Worm (Caenorhabditis elegans): ENCODE data around the gene C34C12.2.

C34C12.2 gene

DNA sequence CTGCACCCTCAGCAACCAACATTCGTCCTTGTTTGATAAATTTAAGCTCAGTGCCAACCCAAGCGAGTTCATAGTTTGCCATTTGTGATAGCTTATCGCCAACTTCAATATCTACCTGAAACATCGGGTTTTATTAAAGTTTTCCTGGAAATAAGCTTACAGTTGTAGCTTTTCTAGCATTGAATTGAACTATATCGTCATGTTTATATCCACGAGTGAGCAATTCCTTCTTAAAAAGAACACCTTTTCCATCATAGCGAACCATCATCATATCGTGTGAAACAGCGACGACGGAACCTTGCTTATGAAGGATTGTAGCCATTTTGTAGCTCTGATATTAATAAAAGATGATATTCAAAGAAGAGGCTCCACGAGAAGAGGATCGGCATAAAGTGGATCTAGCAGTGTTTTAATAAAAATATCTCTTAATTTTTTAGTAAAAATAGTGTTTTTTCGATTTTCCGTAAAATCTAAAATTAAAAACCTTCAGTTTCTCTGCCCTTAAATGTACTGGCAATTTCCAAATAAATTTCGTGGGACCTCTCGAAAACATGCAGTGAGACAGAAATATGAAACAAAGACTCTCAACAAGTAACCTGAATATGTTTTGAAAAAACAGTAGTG, 48.7 kb downstream of the C34C12.2 start, which contains the start of gene M01F1.8 (continued):
- TF ChIP-seq daf-19 (GFP tag; conservative IDR thresholded peaks at IDR 0.05) = 0 out of 2 replicates have a peak, but pooled peaks have one; percentile 23
- TF ChIP-seq aly-2 (tag; optimal IDR thresholded peaks at IDR 0.05) = no peak
- no peak for TF ChIP-seq lin-13 (GFP tag; optimal IDR thresholded peaks at IDR 0.05)
- TF ChIP-seq lin-38 (GFP tag; IDR thresholded peaks at IDR 0.05) = peak; percentile 61
- no peak for TF ChIP-seq ceh-28 (tag; optimal IDR thresholded peaks at IDR 0.05)
- TF ChIP-seq lin-1 (GFP tag; IDR thresholded peaks at IDR 0.05) = no peak
- no peak for TF ChIP-seq F26F4.8 (GFP tag; conservative IDR thresholded peaks at IDR 0.05)
- TF ChIP-seq snpc-1.2 (GFP tag; IDR thresholded peaks at IDR 0.05) = peak; percentile 29; the same call in 1 of the 2 replicates
- no peak for TF ChIP-seq Y5F2A.4 (GFP tag; optimal IDR thresholded peaks at IDR 0.05)
- peak in 1 of 2 experiments; percentile 77 for TF ChIP-seq unc-62 (GFP tag; optimal IDR thresholded peaks at IDR 0.05 in 1 of 2)
- no peak for TF ChIP-seq unc-62 (tag; optimal IDR thresholded peaks at IDR 0.05)
- TF ChIP-seq nhr-76 (tag; optimal IDR thresholded peaks at IDR 0.05) = no peak
- TF ChIP-seq hlh-30 (tag; optimal IDR thresholded peaks at IDR 0.05; ENCODE audit: insufficient read depth) = no peak
- no peak for TF ChIP-seq ceh-20 (GFP tag; IDR thresholded peaks at IDR 0.05)
- no peak for TF ChIP-seq pha-4 (GFP tag; IDR thresholded peaks at IDR 0.05)
- no peak for TF ChIP-seq pha-4 (tag; optimal IDR thresholded peaks at IDR 0.05)
- TF ChIP-seq sdz-12 (GFP tag; optimal IDR thresholded peaks at IDR 0.05) = no peak

DNA sequence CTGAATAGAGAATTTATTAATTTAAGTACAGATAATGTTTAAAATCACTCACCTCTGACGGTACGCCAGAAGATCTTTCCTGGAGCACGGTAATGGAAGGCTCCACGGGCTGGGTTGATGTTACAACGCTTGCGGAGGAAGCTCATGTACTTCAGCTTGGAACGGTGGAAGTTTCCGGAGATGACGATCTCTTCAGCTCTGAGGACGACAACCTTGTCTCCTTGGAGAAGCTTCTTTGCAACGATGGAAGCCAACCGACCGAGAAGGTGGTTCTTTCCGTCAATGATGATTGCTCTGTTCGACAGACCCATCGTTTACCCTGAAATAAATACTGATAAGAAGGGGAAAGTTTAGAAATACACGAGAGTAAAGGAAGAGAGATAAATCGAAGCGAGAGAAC, 49.7 kb downstream of the C34C12.2 start, which contains the start of gene rpl-16:
Gene rpl-16 (minus strand): TSS at position 319 of the 400 bp plus-strand sequence.
- TF ChIP-seq lin-13 (GFP tag; optimal IDR thresholded peaks at IDR 0.05) (peak; percentile 27), ZK337.2 (GFP tag; IDR thresholded peaks at IDR 0.05) (0 out of 2 replicates have a peak, but pooled peaks have one; percentile 4), madf-5 (GFP tag; IDR thresholded peaks at IDR 0.05) (0 out of 4 replicates have a peak, but pooled peaks of 1 of the 2 experiments have one; percentile 23), vab-7 (GFP tag; IDR thresholded peaks at IDR 0.05) (peak; percentile 22; the same call in 1 of the 2 replicates), ctbp-1 (GFP tag; IDR thresholded peaks at IDR 0.05) (peak; percentile 63; the same call in 1 of the 2 replicates), snpc-1.2 (GFP tag; IDR thresholded peaks at IDR 0.05) (peak; percentile 61; the same call in 1 of the 2 replicates), set-16 (GFP tag; IDR thresholded peaks at IDR 0.05) (peak; percentile 29; the same call in 1 of the 2 replicates), tra-1 (GFP tag; IDR thresholded peaks at IDR 0.05) (no peak), T20F7.1 (GFP tag; optimal IDR thresholded peaks at IDR 0.05) (no peak), php-3 (GFP tag; IDR thresholded peaks at IDR 0.05) (peak; percentile 28; the same call in 1 of the 2 replicates)

DNA sequence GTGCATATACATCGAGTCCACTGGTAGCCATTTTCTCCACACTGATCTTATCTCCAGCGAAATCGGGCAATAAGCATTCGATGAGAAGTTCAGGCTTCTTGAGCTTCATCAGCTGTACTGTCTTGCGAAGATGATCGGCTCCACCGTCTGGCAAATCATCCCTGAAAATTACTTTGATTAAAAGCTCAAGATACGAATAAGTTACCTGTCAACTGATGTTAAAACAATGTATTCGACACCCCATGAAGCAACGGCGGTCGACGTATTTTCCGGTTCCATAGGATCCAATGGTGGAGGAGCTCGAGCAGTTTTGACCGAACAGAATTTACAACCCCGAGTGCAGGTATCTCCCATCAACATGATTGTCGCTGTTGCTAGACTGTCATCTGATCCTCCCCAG, 50.7 kb downstream of the C34C12.2 start:
- TF ChIP-seq set-16 (GFP tag; IDR thresholded peaks at IDR 0.05) (no peak), Y48G9A.11 (GFP tag; IDR thresholded peaks at IDR 0.05) (peak; percentile 30; the same call in 1 of the 2 replicates), aha-1 (tag) (peak; percentile 90)

DNA sequence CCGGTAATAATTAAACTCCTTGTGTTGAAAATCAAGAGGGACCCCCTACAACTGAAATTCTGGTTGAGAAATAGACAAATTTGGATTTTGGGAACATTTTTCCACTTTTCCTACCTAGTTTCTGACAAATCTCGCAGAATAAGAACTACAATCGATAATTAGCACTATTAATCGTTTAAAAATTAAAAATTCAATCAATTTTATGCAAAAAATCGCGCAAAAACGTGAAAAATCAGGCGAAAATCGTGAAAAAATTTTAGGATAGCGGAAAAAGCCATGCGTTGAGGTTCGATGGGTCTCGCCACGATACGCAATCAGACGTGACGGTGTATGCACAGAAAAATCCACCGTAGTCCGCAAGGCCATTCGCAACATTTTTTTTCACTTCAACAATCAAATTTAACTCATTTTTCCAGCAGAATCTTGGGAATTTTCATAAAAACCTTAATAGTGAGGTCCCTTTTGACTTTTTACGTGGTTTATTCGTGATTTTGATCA, 51.5 kb downstream of the C34C12.2 start, which contains the start of gene lias-1:
Gene lias-1 (minus strand): TSS at position 51 of the 498 bp plus-strand sequence.
- TF ChIP-seq unc-130 (GFP tag; optimal IDR thresholded peaks at IDR 0.05) (peak; percentile 8), fkh-10 (GFP tag; optimal IDR thresholded peaks at IDR 0.05) (peak; percentile 52), vab-7 (GFP tag; IDR thresholded peaks at IDR 0.05) (0 out of 2 replicates have a peak, but pooled peaks have one; percentile 27), php-3 (GFP tag; IDR thresholded peaks at IDR 0.05) (no peak), spr-1 (tag; optimal IDR thresholded peaks at IDR 0.05) (peak; percentile 24), Y48G9A.11 (GFP tag; IDR thresholded peaks at IDR 0.05) (no peak), pha-4 (GFP tag; IDR thresholded peaks at IDR 0.05) (no peak), pha-4 (tag; optimal IDR thresholded peaks at IDR 0.05) (peak; percentile 33), madf-5 (GFP tag; IDR thresholded peaks at IDR 0.05) (no peak), rbr-2 (tag; optimal IDR thresholded peaks at IDR 0.05) (peak; percentile 60), cey-2 (tag; optimal IDR thresholded peaks at IDR 0.05; ENCODE audit: borderline replicate concordance, insufficient read depth) (no peak), T26A8.4 (GFP tag; IDR thresholded peaks at IDR 0.05) (peak; percentile 24; the same call in 1 of the 2 replicates), ZK546.5 (tag; optimal IDR thresholded peaks at IDR 0.05) (peak in 1 of 2 experiments; percentile 32), ztf-11 (tag; optimal IDR thresholded peaks at IDR 0.05) (no peak), attf-4 (tag; optimal IDR thresholded peaks at IDR 0.05) (no peak), lin-13 (GFP tag; optimal IDR thresholded peaks at IDR 0.05) (peak; percentile 86), daf-12 (tag; optimal IDR thresholded peaks at IDR 0.05) (no peak), set-16 (GFP tag; IDR thresholded peaks at IDR 0.05) (no peak), nhr-237 (tag; optimal IDR thresholded peaks at IDR 0.05) (no peak), lin-38 (GFP tag; IDR thresholded peaks at IDR 0.05) (peak; percentile 83), ceh-44 (GFP tag; IDR thresholded peaks at IDR 0.05) (no peak), mep-1 (tag; optimal IDR thresholded peaks at IDR 0.05) (peak; percentile 90), dmd-6 (GFP tag; IDR thresholded peaks at IDR 0.05) (peak; percentile 24; the same call in 1 of the 2 replicates), dve-1 (tag; optimal IDR thresholded peaks at IDR 0.05; ENCODE audit: insufficient read depth) (peak; percentile 69), ama-1 (optimal IDR thresholded peaks at IDR 0.05) (peak; percentile 92)
